Fruit fly (Drosophila melanogaster): Measurements from ENCODE around the gene CG17350.

CG17350 gene

dm6 chr2L:19358017-19358471, 22.7 kb upstream of the CG17350 start (continued):
- TF ChIP-seq CG14014 (GFP tag; IDR thresholded peaks at IDR 0.05) = 0 out of 2 replicates have a peak, but pooled peaks have one; percentile 23
- peak; percentile 2 for TF ChIP-seq CrebB (tag; optimal IDR thresholded peaks at IDR 0.05)
- TF ChIP-seq CG13424 (tag; optimal IDR thresholded peaks at IDR 0.05) = peak; percentile 42
- peak; percentile 75 to 85 for TF ChIP-seq bsh (GFP tag; optimal IDR thresholded peaks at IDR 0.05)
- TF ChIP-seq BtbVII (GFP tag; optimal IDR thresholded peaks at IDR 0.05) = no peak
- no peak for TF ChIP-seq CG7357 (GFP tag; IDR thresholded peaks at IDR 0.05)
- no peak for TF ChIP-seq so (GFP tag; IDR thresholded peaks at IDR 0.05)
- no peak for TF ChIP-seq CG16813 (GFP tag; IDR thresholded peaks at IDR 0.05; ENCODE audit: partially characterized antibody)
- no peak for TF ChIP-seq pfk (GFP tag; optimal IDR thresholded peaks at IDR 0.05)
- TF ChIP-seq chinmo (GFP tag; IDR thresholded peaks at IDR 0.05; ENCODE audit: partially characterized antibody) = no peak
- TF ChIP-seq CG10274 (GFP tag; optimal IDR thresholded peaks at IDR 0.05) = no peak
- TF ChIP-seq NFAT (GFP tag; IDR thresholded peaks at IDR 0.05) = no peak
- 0 out of 2 replicates have a peak, but pooled peaks have one; percentile 36 for TF ChIP-seq CG5953 (GFP tag; IDR thresholded peaks at IDR 0.05)
- no peak for TF ChIP-seq fd3F (GFP tag; optimal IDR thresholded peaks at IDR 0.05)
- TF ChIP-seq Sin3A (optimal IDR thresholded peaks at IDR 0.05) = no peak
- no peak for TF ChIP-seq klu (GFP tag; IDR thresholded peaks at IDR 0.05)
- no peak for TF ChIP-seq cato (GFP tag; optimal IDR thresholded peaks at IDR 0.05; ENCODE audit: borderline replicate concordance)
- no peak for TF ChIP-seq unc-4 (GFP tag; IDR thresholded peaks at IDR 0.05; ENCODE audit: partially characterized antibody)
- peak; percentile 66 for TF ChIP-seq tio (GFP tag; optimal IDR thresholded peaks at IDR 0.05)
- TF ChIP-seq ind (GFP tag; optimal IDR thresholded peaks at IDR 0.05) = peak; percentile 26
- TF ChIP-seq Bgb (GFP tag; IDR thresholded peaks at IDR 0.05; ENCODE audit: partially characterized antibody) = no peak
- no peak for TF ChIP-seq CG7928 (GFP tag; optimal IDR thresholded peaks at IDR 0.05)
- peak; percentile 57 for TF ChIP-seq CG1602 (GFP tag; optimal IDR thresholded peaks at IDR 0.05)
- no peak for TF ChIP-seq Atf6 (GFP tag; IDR thresholded peaks at IDR 0.05)
- peak in 1 of 2 experiments; percentile 34 for TF ChIP-seq Hr51 (GFP tag; optimal IDR thresholded peaks at IDR 0.05)
- peak; percentile 27 for TF ChIP-seq mam (GFP tag; optimal IDR thresholded peaks at IDR 0.05)
- peak; percentile 22 for TF ChIP-seq CG12155 (GFP tag; optimal IDR thresholded peaks at IDR 0.05)
- peak in 1 of 2 experiments; percentile 44 for TF ChIP-seq Eip74EF (GFP tag; optimal IDR thresholded peaks at IDR 0.05)
- TF ChIP-seq CG12104 (GFP tag; optimal IDR thresholded peaks at IDR 0.05) = peak; percentile 26
- TF ChIP-seq CG43689 (GFP tag; IDR thresholded peaks at IDR 0.05) = no peak
- TF ChIP-seq en (GFP tag; optimal IDR thresholded peaks at IDR 0.05) = no peak
- TF ChIP-seq CG18262 (tag; optimal IDR thresholded peaks at IDR 0.05) = peak; percentile 65
- peak; percentile 39 for TF ChIP-seq Chrac-16 (GFP tag; optimal IDR thresholded peaks at IDR 0.05)
- TF ChIP-seq knrl (GFP tag; IDR thresholded peaks at IDR 0.05; ENCODE audit: partially characterized antibody) = no peak
- TF ChIP-seq Lim3 (GFP tag; IDR thresholded peaks at IDR 0.05) = no peak
- TF ChIP-seq otp (GFP tag; IDR thresholded peaks at IDR 0.05) = peak; percentile 55; the same call in 2 of the 3 replicates
- TF ChIP-seq shn (GFP tag; optimal IDR thresholded peaks at IDR 0.05) = no peak
- no peak for TF ChIP-seq CG31365 (tag; optimal IDR thresholded peaks at IDR 0.05)
- 0 out of 2 replicates have a peak, but pooled peaks have one; percentile 36 for TF ChIP-seq CG14441 (GFP tag; IDR thresholded peaks at IDR 0.05)
- no peak for TF ChIP-seq zfh2 (GFP tag; optimal IDR thresholded peaks at IDR 0.05)
- no peak for TF ChIP-seq CG9215 (GFP tag; IDR thresholded peaks at IDR 0.05)
- peak; percentile 38 to 57 for TF ChIP-seq dpn (GFP tag; optimal IDR thresholded peaks at IDR 0.05)
- TF ChIP-seq Xrp1 (GFP tag; IDR thresholded peaks at IDR 0.05) = peak; percentile 80
- peak; percentile 20 for TF ChIP-seq pnt (GFP tag; optimal IDR thresholded peaks at IDR 0.05)
- TF ChIP-seq ems (GFP tag; optimal IDR thresholded peaks at IDR 0.05) = peak; percentile 21
- TF ChIP-seq dimm (GFP tag; IDR thresholded peaks at IDR 0.05) = no peak; the same call in 1 of the 2 replicates
- no peak for TF ChIP-seq sc (optimal IDR thresholded peaks at IDR 0.05)
- TF ChIP-seq sc (GFP tag; optimal IDR thresholded peaks at IDR 0.05) = peak; percentile 81
- TF ChIP-seq CG9817 (tag; optimal IDR thresholded peaks at IDR 0.05) = no peak
- peak; percentile 23 for TF ChIP-seq NfI (GFP tag; optimal IDR thresholded peaks at IDR 0.05)
